Worm (Caenorhabditis elegans) whole organism, young adult: ENCODE results near the gene C38H2.3.

Experiments
- ama-1 ChIP-seq, 3 experiments: fragments of 150-350 bp in 1 of 3; sonication (generic microtip) in 2 of 3; optimal IDR thresholded peaks; 2 replicates each; lab custom pipeline; 2014 to 2018; ENCODE audit warnings: missing biosample characterization in 2 of 3, missing genetic modification characterization in 2 of 3, missing genetic modification reagents in 2 of 3
- attf-5 ChIP-seq: fragments of 200-800 bp; sonication (Bioruptor generic); optimal IDR thresholded peaks from 2 replicates; lab custom pipeline; 2018; ENCODE audit warnings: mild to moderate bottlenecking, missing genetic modification characterization, missing compliant biosample characterization
- cebp-1 ChIP-seq, 2 experiments: fragments of 200-800 bp in 1 of 2; sonication (Bioruptor generic) in 1 of 2; sonication (generic microtip) in 1 of 2; IDR thresholded peaks in 1 of 2; optimal IDR thresholded peaks in 1 of 2; 2 replicates each; pipeline versions ENCODE4 v1.3.6 to Lab custom; 2017 to 2022; ENCODE audit warnings: missing compliant biosample characterization in 2 of 2, missing genetic modification characterization in 2 of 2, mild to moderate bottlenecking in 1 of 2, missing genetic modification reagents in 1 of 2, moderate library complexity in 1 of 2
- efl-1 ChIP-seq: fragments of 150-350 bp; optimal IDR thresholded peaks from 2 replicates; lab custom pipeline; 2014; ENCODE audit warnings: missing biosample characterization, missing genetic modification reagents, missing genetic modification characterization
- nhr-27 ChIP-seq: fragments of 200-800 bp; sonication (Bioruptor generic); optimal IDR thresholded peaks from 2 replicates; lab custom pipeline; 2018; ENCODE audit warnings: mild to moderate bottlenecking, missing genetic modification characterization, moderate library complexity, missing compliant biosample characterization

- TF ChIP-seq attf-5 (GFP tag; lab: Kevin White, UChicago) (no peak), ama-1 (optimal IDR thresholded peaks at IDR 0.05; lab: Kevin White, UChicago) (no peak), ama-1 (GFP tag; optimal IDR thresholded peaks at IDR 0.05; lab: Kevin White, UChicago) (no peak), efl-1 (GFP tag; lab: Kevin White, UChicago) (no peak), nhr-27 (no peak), cebp-1 (GFP tag; IDR thresholded peaks at IDR 0.05; lab: Robert Waterston, UW) (no peak), cebp-1 (tag; optimal IDR thresholded peaks at IDR 0.05; lab: Kevin White, UChicago) (no peak)
Measured at ce11 chrIII:10354591-10354990, 31.8 kb downstream of the C38H2.3 start.
